Fruit fly (Drosophila melanogaster): ENCODE measurements around the gene Syn.
A peak's percentile ranks its signal among the peaks of the same experiment; 100 is the strongest.

The Syn gene

DNA sequence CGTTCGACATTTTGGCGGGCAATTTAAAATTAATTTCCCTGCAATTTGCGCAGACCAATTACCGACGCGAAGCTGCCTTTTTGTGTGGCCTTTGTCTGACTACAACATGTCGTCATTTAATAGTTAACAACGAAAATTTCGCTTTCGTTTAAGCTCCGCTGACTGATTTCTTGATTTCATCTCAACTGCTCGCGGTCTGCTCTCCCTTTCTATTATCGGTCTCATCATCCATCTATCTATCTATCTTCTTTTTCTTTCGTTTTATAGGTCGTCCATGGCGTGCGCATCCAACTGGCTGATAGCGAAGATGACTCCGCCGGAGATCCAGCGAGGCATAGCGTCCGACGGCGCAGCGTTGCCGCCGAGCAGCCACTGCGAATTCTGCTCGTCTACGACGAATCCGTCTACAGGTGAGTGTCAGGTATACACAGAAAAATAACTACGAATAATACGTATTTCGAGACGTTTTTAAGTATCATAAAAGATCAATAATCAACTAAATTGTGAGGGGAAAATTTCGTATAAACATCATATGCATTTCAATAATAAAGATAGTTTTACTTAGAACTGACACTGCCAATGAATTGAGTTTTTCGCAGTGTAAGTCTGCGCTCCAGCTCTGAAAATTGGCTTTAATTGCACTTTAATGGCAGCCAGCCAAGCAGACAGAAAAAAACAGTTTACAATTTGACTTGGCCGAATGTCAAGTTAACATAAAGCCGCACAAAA, 36.4 kb upstream of the Syn start (continued):
- TF ChIP-seq Asciz (GFP tag; optimal IDR thresholded peaks at IDR 0.05) (peak; percentile 9), TFAM (GFP tag; optimal IDR thresholded peaks at IDR 0.05) (no peak), Rfx (GFP tag; IDR thresholded peaks at IDR 0.05) (0 out of 2 replicates have a peak, but pooled peaks have one; percentile 19), H15 (GFP tag; IDR thresholded peaks at IDR 0.05) (0 out of 3 replicates have a peak, but pooled peaks have one; percentile 57), CG30403 (GFP tag; optimal IDR thresholded peaks at IDR 0.05) (peak; percentile 48), CG17568 (GFP tag; optimal IDR thresholded peaks at IDR 0.05) (no peak), Lim3 (GFP tag; IDR thresholded peaks at IDR 0.05) (no peak), E2f1 (GFP tag; IDR thresholded peaks at IDR 0.05) (peak; percentile 31; the same call in 1 of the 2 replicates), Optix (GFP tag; IDR thresholded peaks at IDR 0.05) (no peak), Dad (GFP tag; optimal IDR thresholded peaks at IDR 0.05) (no peak), CG14050 (GFP tag; IDR thresholded peaks at IDR 0.05) (peak; percentile 38; the same call in 1 of the 3 replicates), ttk (GFP tag; IDR thresholded peaks at IDR 0.05) (0 out of 2 replicates have a peak, but pooled peaks have one; percentile 21), CG5953 (GFP tag; IDR thresholded peaks at IDR 0.05) (peak; percentile 49; the same call in 1 of the 2 replicates), Awh (GFP tag; IDR thresholded peaks at IDR 0.05) (0 out of 2 replicates have a peak, but pooled peaks have one; percentile 24), pita (GFP tag; optimal IDR thresholded peaks at IDR 0.05) (no peak), sisA (GFP tag; IDR thresholded peaks at IDR 0.05) (peak; percentile 53), sob (GFP tag; IDR thresholded peaks at IDR 0.05) (peak; percentile 48; the same call in 1 of the 2 replicates), tgo (GFP tag; IDR thresholded peaks at IDR 0.05) (peak; percentile 38; the same call in 2 of the 3 replicates), CG14667 (GFP tag; IDR thresholded peaks at IDR 0.05) (peak; percentile 49; the same call in 1 of the 2 replicates), CG34422 (GFP tag; IDR thresholded peaks at IDR 0.05) (0 out of 3 replicates have a peak, but pooled peaks have one; percentile 24), CG4730 (GFP tag; IDR thresholded peaks at IDR 0.05) (peak; percentile 16; the same call in 1 of the 2 replicates), sc (optimal IDR thresholded peaks at IDR 0.05) (no peak), sc (GFP tag; optimal IDR thresholded peaks at IDR 0.05) (no peak), vvl (GFP tag; IDR thresholded peaks at IDR 0.05) (peak; percentile 22; the same call in 1 of the 2 replicates), Oli (tag; optimal IDR thresholded peaks at IDR 0.05) (peak; percentile 58)

DNA sequence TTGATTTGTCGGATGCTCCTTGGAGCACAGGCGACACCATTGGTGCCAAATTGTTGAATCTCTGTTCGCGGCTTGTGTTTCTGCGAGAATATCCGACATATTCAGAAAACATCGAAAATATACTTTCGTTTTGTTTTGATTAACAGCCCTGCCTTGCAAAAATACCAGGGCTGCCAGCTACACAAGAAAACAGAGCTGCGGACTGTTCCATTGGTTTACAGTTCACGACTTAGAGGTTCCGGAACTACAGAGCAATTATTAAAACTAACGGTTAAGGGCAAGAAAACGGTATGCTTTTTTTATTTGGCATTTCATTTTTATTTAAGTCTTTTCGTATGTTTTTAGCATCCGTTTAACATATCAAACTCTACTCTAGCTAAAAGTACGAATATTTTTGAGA, 29.3 kb upstream of the Syn start, which contains the start of gene CG6254:
TSS of gene CG6254 (minus strand) at position 169 of the 400 bp plus-strand sequence.
- TF ChIP-seq CkIIα-i1 (GFP tag; IDR thresholded peaks at IDR 0.05), result no peak
- TF ChIP-seq Oaz (GFP tag; IDR thresholded peaks at IDR 0.05), result no peak
- 0 out of 3 replicates have a peak, but pooled peaks have one; percentile 31 for TF ChIP-seq dysf (GFP tag; IDR thresholded peaks at IDR 0.05)
- TF ChIP-seq shn (GFP tag; optimal IDR thresholded peaks at IDR 0.05), result peak; percentile 17
- no peak for TF ChIP-seq CG4730 (GFP tag; IDR thresholded peaks at IDR 0.05)
- no peak for TF ChIP-seq CG3065 (GFP tag; optimal IDR thresholded peaks at IDR 0.05)
- TF ChIP-seq CG17829 (tag; optimal IDR thresholded peaks at IDR 0.05), result peak; percentile 46
- no peak for TF ChIP-seq lov (optimal IDR thresholded peaks at IDR 0.05)
- no peak for TF ChIP-seq lov (GFP tag; IDR thresholded peaks at IDR 0.05)
- peak; percentile 68 for TF ChIP-seq CG13287 (GFP tag; IDR thresholded peaks at IDR 0.05; ENCODE audit: partially characterized antibody)
- no peak for TF ChIP-seq CG4360 (GFP tag; IDR thresholded peaks at IDR 0.05)
- TF ChIP-seq ci (GFP tag; IDR thresholded peaks at IDR 0.05), result 0 out of 3 replicates have a peak, but pooled peaks have one; percentile 47
- TF ChIP-seq Meics (GFP tag; optimal IDR thresholded peaks at IDR 0.05), result peak; percentile 50
- peak; percentile 32 for TF ChIP-seq CG9817 (tag; optimal IDR thresholded peaks at IDR 0.05)
- TF ChIP-seq pho (GFP tag; optimal IDR thresholded peaks at IDR 0.05), result peak; percentile 43
- TF ChIP-seq ato (GFP tag; IDR thresholded peaks at IDR 0.05; ENCODE audit: partially characterized antibody), result peak; percentile 60; the same call in 1 of the 2 replicates
- TF ChIP-seq knrl (GFP tag; IDR thresholded peaks at IDR 0.05; ENCODE audit: partially characterized antibody), result peak; percentile 56
- no peak for TF ChIP-seq Hr3 (GFP tag; optimal IDR thresholded peaks at IDR 0.05)
- no peak for TF ChIP-seq Six4 (GFP tag; optimal IDR thresholded peaks at IDR 0.05)
- TF ChIP-seq D19B (GFP tag; optimal IDR thresholded peaks at IDR 0.05), result no peak
- peak; percentile 88 for TF ChIP-seq stwl (tag; optimal IDR thresholded peaks at IDR 0.05)
- 0 out of 3 replicates have a peak, but pooled peaks have one; percentile 27 for TF ChIP-seq Mrtf (GFP tag; IDR thresholded peaks at IDR 0.05)
- peak; percentile 23 for TF ChIP-seq CG15696 (tag; optimal IDR thresholded peaks at IDR 0.05)
- TF ChIP-seq prd (optimal IDR thresholded peaks at IDR 0.05), result no peak
- 0 out of 3 replicates have a peak, but pooled peaks have one; percentile 37 for TF ChIP-seq prd (GFP tag; IDR thresholded peaks at IDR 0.05)
- 0 out of 3 replicates have a peak, but pooled peaks have one; percentile 7 for TF ChIP-seq CG11695 (GFP tag; IDR thresholded peaks at IDR 0.05)
- peak; percentile 56 for TF ChIP-seq gro (GFP tag; optimal IDR thresholded peaks at IDR 0.05)

Measured in whole organism, embryonic.